Worm (Caenorhabditis elegans) whole organism, late embryonic: ENCODE data around the gene R09F10.3.

ENCODE experiments used
- C38D4.7 ChIP-seq: fragments of 200-800 bp; sonication (Bioruptor generic); optimal IDR thresholded peaks from 2 replicates; lab custom pipeline; 2018; ENCODE audit warnings: mild to moderate bottlenecking, missing genetic modification characterization, moderate library complexity, missing compliant biosample characterization
- F13H6.1 ChIP-seq: sonication (generic microtip); optimal IDR thresholded peaks from 2 replicates; lab custom pipeline; 2016; ENCODE audit warnings: missing genetic modification characterization, missing compliant biosample characterization
- K02D7.2 ChIP-seq: sonication (generic microtip); optimal IDR thresholded peaks from 2 replicates; lab custom pipeline; 2017; ENCODE audit warnings: mild to moderate bottlenecking, missing genetic modification characterization, missing compliant biosample characterization
- T23F11.4 ChIP-seq: fragments of 200-800 bp; sonication (Bioruptor generic); optimal IDR thresholded peaks from 2 replicates; lab custom pipeline; 2018; ENCODE audit warnings: mild to moderate bottlenecking, missing genetic modification characterization, missing compliant biosample characterization
- ahr-1 ChIP-seq: sonication (generic microtip); optimal IDR thresholded peaks from 2 replicates; lab custom pipeline; 2016; ENCODE audit warnings: missing genetic modification characterization, missing compliant biosample characterization
- ceh-18 ChIP-seq: sonication (generic microtip); optimal IDR thresholded peaks from 2 replicates; lab custom pipeline; 2016; ENCODE audit warnings: missing genetic modification characterization, missing compliant biosample characterization
- ceh-19 ChIP-seq: fragments of 200-800 bp; sonication (Bioruptor generic); optimal IDR thresholded peaks from 2 replicates; lab custom pipeline; 2018; ENCODE audit warnings: mild to moderate bottlenecking, missing genetic modification characterization, missing compliant biosample characterization
- ceh-22 ChIP-seq: sonication (generic microtip); optimal IDR thresholded peaks from 2 replicates; lab custom pipeline; 2017; ENCODE audit warnings: missing biosample characterization, missing genetic modification characterization
- ceh-24 ChIP-seq: sonication (generic microtip); optimal IDR thresholded peaks from 2 replicates; lab custom pipeline; 2016; ENCODE audit warnings: mild to moderate bottlenecking, missing genetic modification characterization, missing compliant biosample characterization
- ceh-30 ChIP-seq: fragments of 150-350 bp; optimal IDR thresholded peaks from 2 replicates; lab custom pipeline; 2014; ENCODE audit warnings: missing biosample characterization, missing genetic modification characterization
- ceh-31 ChIP-seq: sonication (generic microtip); optimal IDR thresholded peaks from 2 replicates; lab custom pipeline; 2016; ENCODE audit warnings: missing genetic modification characterization, missing compliant biosample characterization
- ceh-34 ChIP-seq: sonication (generic microtip); optimal IDR thresholded peaks from 2 replicates; lab custom pipeline; 2016; ENCODE audit warnings: mild to moderate bottlenecking, missing genetic modification characterization, missing compliant biosample characterization
- ceh-45 ChIP-seq: fragments of 200-800 bp; sonication (Bioruptor generic); IDR thresholded peaks from 2 replicates; pipeline ENCODE4 v1.3.6; 2022; ENCODE audit warnings: missing genetic modification reagents, missing genetic modification characterization, missing compliant biosample characterization
- ceh-48 ChIP-seq: sonication (generic microtip); optimal IDR thresholded peaks from 2 replicates; lab custom pipeline; 2016; ENCODE audit warnings: missing genetic modification characterization, inconsistent platforms, missing compliant biosample characterization
- ceh-6 ChIP-seq: fragments of 200-800 bp; sonication (Bioruptor generic); optimal IDR thresholded peaks from 2 replicates; lab custom pipeline; 2018; ENCODE audit warnings: mild to moderate bottlenecking, missing genetic modification characterization, missing compliant biosample characterization
- ceh-9 ChIP-seq: sonication (generic microtip); optimal IDR thresholded peaks from 2 replicates; lab custom pipeline; 2016; ENCODE audit warnings: mild to moderate bottlenecking, missing genetic modification characterization, inconsistent platforms, missing compliant biosample characterization
- dmd-4 ChIP-seq: sonication (generic microtip); optimal IDR thresholded peaks from 2 replicates; lab custom pipeline; 2016; ENCODE audit warnings: borderline replicate concordance, missing genetic modification characterization, missing compliant biosample characterization
- elt-4 ChIP-seq: sonication (generic microtip); optimal IDR thresholded peaks from 2 replicates; lab custom pipeline; 2016; ENCODE audit warnings: missing genetic modification characterization, missing compliant biosample characterization
- fax-1 ChIP-seq: sonication (generic microtip); optimal IDR thresholded peaks from 2 replicates; lab custom pipeline; 2016; ENCODE audit warnings: missing genotype, missing genetic modification characterization, missing compliant biosample characterization
- fkh-6 ChIP-seq: sonication (generic microtip); optimal IDR thresholded peaks from 2 replicates; lab custom pipeline; 2016; ENCODE audit warnings: missing genetic modification characterization, missing compliant biosample characterization
- hlh-13 ChIP-seq: fragments of 200-800 bp; sonication (Bioruptor generic); optimal IDR thresholded peaks from 2 replicates; lab custom pipeline; 2018; ENCODE audit warnings: mild to moderate bottlenecking, missing genetic modification characterization, missing compliant biosample characterization
- hlh-15 ChIP-seq: sonication (generic microtip); optimal IDR thresholded peaks from 2 replicates; lab custom pipeline; 2016; ENCODE audit warnings: missing genetic modification characterization, missing compliant biosample characterization
- hlh-30 ChIP-seq: sonication (generic microtip); optimal IDR thresholded peaks from 2 replicates; lab custom pipeline; 2017; ENCODE audit warnings: antibody characterized with exemption, missing genetic modification characterization, missing compliant biosample characterization; ENCODE audit not compliant: insufficient read depth
- hlh-8 ChIP-seq: sonication (generic microtip); optimal IDR thresholded peaks from 2 replicates; lab custom pipeline; 2016; ENCODE audit warnings: missing genotype, missing genetic modification characterization, missing compliant biosample characterization
- lim-6 ChIP-seq: sonication (generic microtip); optimal IDR thresholded peaks from 2 replicates; lab custom pipeline; 2016; ENCODE audit warnings: missing genetic modification characterization, missing compliant biosample characterization
- lin-11 ChIP-seq: fragments of 200-800 bp; sonication (Bioruptor generic); optimal IDR thresholded peaks from 2 replicates; lab custom pipeline; 2018; ENCODE audit warnings: mild to moderate bottlenecking, missing genetic modification characterization, missing compliant biosample characterization
- madf-2 ChIP-seq: sonication (generic microtip); optimal IDR thresholded peaks from 2 replicates; lab custom pipeline; 2017; ENCODE audit warnings: missing genetic modification characterization, missing compliant biosample characterization
- nfya-1 ChIP-seq: sonication (generic microtip); optimal IDR thresholded peaks from 2 replicates; lab custom pipeline; 2017; ENCODE audit warnings: missing genetic modification characterization, mild to moderate bottlenecking, missing compliant biosample characterization, antibody characterized with exemption, moderate library complexity
- nhr-232 ChIP-seq: sonication (generic microtip); optimal IDR thresholded peaks from 2 replicates; lab custom pipeline; 2016; ENCODE audit warnings: missing genetic modification characterization, missing compliant biosample characterization
- npax-4 ChIP-seq: sonication (generic microtip); optimal IDR thresholded peaks from 2 replicates; lab custom pipeline; 2016; ENCODE audit warnings: missing genetic modification characterization, missing compliant biosample characterization
- odd-2 ChIP-seq: sonication (generic microtip); optimal IDR thresholded peaks from 2 replicates; lab custom pipeline; 2017; ENCODE audit warnings: antibody characterized with exemption, mild to moderate bottlenecking, missing genetic modification characterization, missing compliant biosample characterization
- pag-3 ChIP-seq: sonication (generic microtip); optimal IDR thresholded peaks from 2 replicates; lab custom pipeline; 2016; ENCODE audit warnings: missing compliant biosample characterization, missing genetic modification characterization, borderline replicate concordance
- pat-9 ChIP-seq: fragments of 200-800 bp; sonication (Bioruptor generic); optimal IDR thresholded peaks from 2 replicates; lab custom pipeline; 2018; ENCODE audit warnings: mild to moderate bottlenecking, missing genetic modification characterization, moderate library complexity, missing compliant biosample characterization
- pax-1 ChIP-seq: fragments of 150-350 bp; optimal IDR thresholded peaks from 2 replicates; lab custom pipeline; 2014; ENCODE audit warnings: missing biosample characterization, missing genetic modification characterization
- pha-2 ChIP-seq: sonication (generic microtip); optimal IDR thresholded peaks from 2 replicates; lab custom pipeline; 2017; ENCODE audit warnings: mild to moderate bottlenecking, missing genetic modification characterization, missing compliant biosample characterization
- pqm-1 ChIP-seq: sonication (generic microtip); optimal IDR thresholded peaks from 2 replicates; lab custom pipeline; 2016; ENCODE audit warnings: missing genetic modification characterization, missing compliant biosample characterization
- rnt-1 ChIP-seq: sonication (generic microtip); optimal IDR thresholded peaks from 2 replicates; lab custom pipeline; 2016; ENCODE audit warnings: missing genetic modification characterization, missing compliant biosample characterization
- sdc-2 ChIP-seq: sonication (generic microtip); optimal IDR thresholded peaks from 2 replicates; lab custom pipeline; 2016; ENCODE audit warnings: missing genotype, missing genetic modification characterization, missing compliant biosample characterization
- sox-2 ChIP-seq: fragments of 200-800 bp; sonication (Bioruptor generic); IDR thresholded peaks from 2 replicates; pipeline ENCODE4 v1.3.6; 2022; ENCODE audit warnings: missing genetic modification reagents, missing genetic modification characterization, missing compliant biosample characterization
- ttx-3 ChIP-seq: sonication (generic microtip); optimal IDR thresholded peaks from 2 replicates; lab custom pipeline; 2016; ENCODE audit warnings: missing genetic modification reagents, missing genetic modification characterization, missing compliant biosample characterization
- unc-3 ChIP-seq, 2 experiments: fragments of 200-800 bp in 1 of 2; sonication (Bioruptor generic) in 1 of 2; sonication (generic microtip) in 1 of 2; conservative IDR thresholded peaks in 1 of 2; optimal IDR thresholded peaks in 1 of 2; 2 replicates each; pipeline versions ENCODE4 v1.3.6 to Lab custom; 2016 to 2022; ENCODE audit warnings: missing compliant biosample characterization in 2 of 2, missing genetic modification characterization in 2 of 2, missing genetic modification reagents in 1 of 2
- unc-42 ChIP-seq: sonication (generic microtip); optimal IDR thresholded peaks from 2 replicates; lab custom pipeline; 2016; ENCODE audit warnings: missing genotype, missing genetic modification characterization, missing compliant biosample characterization
- zip-5 ChIP-seq: sonication (generic microtip); optimal IDR thresholded peaks from 2 replicates; lab custom pipeline; 2016; ENCODE audit warnings: missing genetic modification characterization, missing compliant biosample characterization
- ztf-16 ChIP-seq: sonication (generic microtip); optimal IDR thresholded peaks from 2 replicates; lab custom pipeline; 2017; ENCODE audit warnings: missing genetic modification characterization, missing compliant biosample characterization

R09F10.3 gene

DNA sequence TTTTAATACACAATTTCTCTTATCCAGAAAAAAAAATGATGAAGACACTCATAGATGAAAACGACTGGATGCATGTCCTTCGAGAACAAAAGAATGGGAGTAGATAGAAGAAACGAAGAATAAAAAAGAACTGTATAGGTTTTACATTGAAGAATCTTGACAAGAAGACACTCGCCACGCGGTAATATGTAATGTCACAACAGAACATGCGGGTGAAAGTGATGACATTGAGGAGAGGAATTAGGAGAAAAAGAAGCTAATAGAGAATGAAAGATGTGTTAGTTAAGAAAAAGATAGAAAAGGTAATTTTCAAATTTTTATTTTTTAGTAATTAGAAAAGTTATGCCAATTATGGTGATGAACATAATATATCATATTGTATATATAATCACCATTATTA, 39.0 kb upstream of the R09F10.3 start:
- no peak for TF ChIP-seq K02D7.2
- no peak for TF ChIP-seq ceh-31 (tag; lab: Kevin White, UChicago)
- no peak for TF ChIP-seq madf-2
- TF ChIP-seq ceh-45 (GFP tag; lab: Robert Waterston, UW) = no peak
- TF ChIP-seq elt-4 (tag; lab: Kevin White, UChicago) = no peak
- TF ChIP-seq ceh-18 (tag; lab: Kevin White, UChicago) = no peak
- TF ChIP-seq hlh-15 (tag; lab: Kevin White, UChicago) = no peak
- no peak for TF ChIP-seq lin-11 (tag; lab: Kevin White, UChicago)
- no peak for TF ChIP-seq ceh-48 (tag; lab: Kevin White, UChicago)
- no peak for TF ChIP-seq nhr-232 (tag; lab: Kevin White, UChicago)
- no peak for TF ChIP-seq nfya-1 (tag; lab: Kevin White, UChicago)
- no peak for TF ChIP-seq dmd-4 (tag; lab: Kevin White, UChicago)
- no peak for TF ChIP-seq pag-3 (tag; lab: Kevin White, UChicago)
- TF ChIP-seq F13H6.1 = no peak
- TF ChIP-seq rnt-1 (tag; lab: Kevin White, UChicago) = no peak
- TF ChIP-seq ceh-19 (GFP tag; lab: Kevin White, UChicago) = no peak
- no peak for TF ChIP-seq hlh-13 (GFP tag; lab: Kevin White, UChicago)
- TF ChIP-seq hlh-30 = no peak

DNA sequence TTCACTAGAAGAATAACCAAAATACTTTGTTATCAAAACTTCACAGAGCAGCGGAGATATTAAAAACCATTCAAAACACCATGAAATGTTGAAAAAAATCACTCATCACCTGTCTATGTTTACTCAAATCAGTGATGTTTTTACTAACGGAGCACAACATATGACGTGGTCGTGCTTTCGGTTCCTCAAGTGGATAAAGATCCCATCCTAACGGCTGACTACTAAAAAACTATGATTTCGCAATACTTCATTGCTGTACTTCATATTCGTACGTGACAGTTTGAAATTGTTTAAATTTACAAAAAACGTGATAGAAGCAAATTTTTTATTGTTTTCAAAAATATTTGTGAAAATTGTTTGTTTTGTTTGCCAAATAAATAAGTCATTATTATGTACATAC, 36.7 kb upstream of the R09F10.3 start:
- TF ChIP-seq ahr-1 (tag; lab: Kevin White, UChicago) (no peak), unc-42 (tag; lab: Kevin White, UChicago) (no peak), npax-4 (tag; lab: Kevin White, UChicago) (no peak), lim-6 (tag; lab: Kevin White, UChicago) (no peak), ceh-22 (tag; lab: Kevin White, UChicago) (no peak), sdc-2 (no peak), ttx-3 (tag; lab: Kevin White, UChicago) (no peak), F13H6.1 (no peak), fax-1 (tag; lab: Kevin White, UChicago) (no peak), ceh-34 (tag; lab: Kevin White, UChicago) (no peak), ceh-30 (tag; lab: Kevin White, UChicago) (no peak), zip-5 (tag; lab: Kevin White, UChicago) (no peak)

DNA sequence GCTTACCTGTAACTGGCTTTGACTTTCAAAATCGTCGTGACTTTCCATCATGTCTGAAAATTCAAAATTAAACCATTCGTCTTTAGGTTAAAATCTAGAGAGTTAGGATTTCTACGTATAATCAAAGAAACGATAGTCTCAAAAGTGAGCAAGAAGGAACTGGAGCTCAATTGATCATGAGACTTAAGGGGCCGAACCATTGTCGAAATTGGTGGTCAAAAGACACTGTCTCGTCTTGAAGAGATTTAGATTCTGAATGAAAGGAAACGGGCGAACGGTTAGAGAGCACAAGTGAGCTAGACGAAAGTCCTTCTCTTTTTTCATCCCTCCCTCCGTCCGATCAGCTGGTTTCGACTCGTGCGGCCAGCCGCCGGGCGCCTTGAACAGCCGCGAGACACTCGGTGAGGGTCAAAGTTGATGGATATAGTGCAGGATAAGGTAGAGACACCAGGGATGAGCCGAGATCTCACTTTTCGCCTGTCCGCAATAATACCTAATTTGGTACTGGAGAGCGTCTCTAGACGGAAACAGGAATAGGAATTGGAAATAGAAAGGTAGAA, 33.2 kb upstream of the R09F10.3 start, which contains the start of gene M60.7:
Gene M60.7 (minus strand): TSS at position 51 of the 560 bp plus-strand sequence.
- TF ChIP-seq pax-1 (tag; lab: Kevin White, UChicago) = no peak
- TF ChIP-seq ztf-16 = no peak
- TF ChIP-seq, all 69 proteins: peak for 0

DNA sequence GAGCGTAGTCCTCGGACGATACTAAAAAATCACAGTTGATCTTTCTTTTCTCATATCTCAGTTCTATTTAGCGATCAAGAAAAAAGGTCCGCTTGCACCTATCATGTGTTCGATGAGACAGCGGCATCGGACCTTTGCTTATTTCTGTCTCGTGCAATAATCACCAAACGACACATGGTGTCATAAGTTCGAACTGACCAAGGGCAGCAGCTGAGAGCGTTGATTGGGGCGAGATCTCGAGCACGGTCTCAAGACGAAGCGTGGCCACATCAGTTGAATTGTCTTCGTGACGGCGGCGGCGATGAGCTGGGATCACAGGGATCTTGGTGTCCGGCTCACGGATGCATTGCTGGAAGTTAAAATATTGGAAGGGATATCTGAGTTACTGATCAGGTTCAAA, 31.7 kb upstream of the R09F10.3 start:
- TF ChIP-seq ceh-24 (tag; lab: Kevin White, UChicago) (no peak), pha-2 (tag; lab: Kevin White, UChicago) (no peak), ceh-9 (tag; lab: Kevin White, UChicago) (no peak), fkh-6 (no peak), ceh-45 (GFP tag; lab: Robert Waterston, UW) (no peak), ztf-16 (no peak), pat-9 (tag; lab: Kevin White, UChicago) (no peak), C38D4.7 (GFP tag; lab: Kevin White, UChicago) (no peak), pqm-1 (no peak), unc-3 (GFP tag; conservative IDR thresholded peaks at IDR 0.05; lab: Robert Waterston, UW) (no peak), unc-3 (tag; optimal IDR thresholded peaks at IDR 0.05; lab: Kevin White, UChicago) (no peak), ceh-6 (no peak), hlh-8 (no peak), T23F11.4 (GFP tag; lab: Kevin White, UChicago) (no peak), sox-2 (GFP tag; lab: Robert Waterston, UW) (no peak), npax-4 (tag; lab: Kevin White, UChicago) (no peak), odd-2 (tag; lab: Kevin White, UChicago) (no peak), rnt-1 (tag; lab: Kevin White, UChicago) (no peak)
